Fruit fly (Drosophila melanogaster) whole organism, pupa: ENCODE data around the gene Art3.

ENCODE experiments used
- CG10348 ChIP-seq: fragments of 200-800 bp; sonication (Bioruptor generic); IDR thresholded peaks from 2 replicates; pipeline ENCODE4 v1.3.6; 2022; ENCODE audit warnings: missing biosample characterization, missing genetic modification characterization
- CG12605 ChIP-seq: fragments of 200-800 bp; sonication (Bioruptor generic); IDR thresholded peaks from 2 replicates; pipeline ENCODE4 v1.3.6; 2022; ENCODE audit warnings: missing biosample characterization, missing genetic modification characterization
- CG13204 ChIP-seq: fragments of 200-800 bp; sonication (Bioruptor generic); optimal IDR thresholded peaks from 2 replicates; lab custom pipeline; 2018; ENCODE audit warnings: missing biosample characterization, mild to moderate bottlenecking, missing genetic modification characterization, moderate library complexity
- CG14655 ChIP-seq: fragments of 200-800 bp; sonication (Bioruptor generic); optimal IDR thresholded peaks from 3 replicates; lab custom pipeline; 2017; ENCODE audit warnings: mild to moderate bottlenecking, missing biosample characterization, missing genetic modification reagents, missing genetic modification characterization
- CG15710 ChIP-seq: fragments of 200-800 bp; sonication (Bioruptor generic); optimal IDR thresholded peaks from 2 replicates; lab custom pipeline; 2018; ENCODE audit warnings: missing biosample characterization, mild to moderate bottlenecking, missing genetic modification characterization, moderate library complexity
- CG17806 ChIP-seq: fragments of 200-800 bp; sonication (Bioruptor generic); optimal IDR thresholded peaks from 2 replicates; lab custom pipeline; 2018; ENCODE audit warnings: missing biosample characterization, mild to moderate bottlenecking, missing genetic modification characterization, moderate library complexity
- CG32121 ChIP-seq: fragments of 200-800 bp; sonication (Bioruptor generic); IDR thresholded peaks from 2 replicates; pipeline ENCODE4 v1.3.6; 2022; ENCODE audit warnings: missing biosample characterization, missing genetic modification characterization
- CG34367 ChIP-seq: fragments of 200-800 bp; sonication (Bioruptor generic); optimal IDR thresholded peaks from 2 replicates; lab custom pipeline; 2018; ENCODE audit warnings: missing biosample characterization, mild to moderate bottlenecking, missing genetic modification characterization
- CG4496 ChIP-seq: fragments of 200-800 bp; sonication (Bioruptor generic); IDR thresholded peaks from 3 replicates; pipeline ENCODE4 v1.3.6; 2022; ENCODE audit warnings: missing biosample characterization, missing genetic modification characterization
- CG8159 ChIP-seq: fragments of 200-800 bp; sonication (Bioruptor generic); optimal IDR thresholded peaks from 3 replicates; lab custom pipeline; 2018; ENCODE audit warnings: missing biosample characterization, mild to moderate bottlenecking, missing genetic modification characterization, moderate library complexity
- CG8301 ChIP-seq: fragments of 200-800 bp; sonication (Bioruptor generic); optimal IDR thresholded peaks from 2 replicates; lab custom pipeline; 2018; ENCODE audit warnings: missing biosample characterization, mild to moderate bottlenecking, missing genetic modification characterization
- CG9948 ChIP-seq: fragments of 200-800 bp; sonication (Bioruptor generic); optimal IDR thresholded peaks from 2 replicates; lab custom pipeline; 2018; ENCODE audit warnings: missing biosample characterization, mild to moderate bottlenecking, missing genetic modification characterization, moderate library complexity
- D1 ChIP-seq: fragments of 200-800 bp; sonication (Bioruptor generic); optimal IDR thresholded peaks from 2 replicates; lab custom pipeline; 2018; ENCODE audit warnings: missing biosample characterization, mild to moderate bottlenecking, missing genetic modification characterization, moderate library complexity
- EcR ChIP-seq: fragments of 200-800 bp; sonication (Bioruptor generic); optimal IDR thresholded peaks from 3 replicates; lab custom pipeline; 2019; ENCODE audit warnings: missing biosample characterization, missing genetic modification characterization, mild to moderate bottlenecking, moderate library complexity, missing genetic modification reagents
- Ets98B ChIP-seq: fragments of 200-800 bp; sonication (Bioruptor generic); IDR thresholded peaks from 2 replicates; pipeline ENCODE4 v1.3.6; 2022; ENCODE audit warnings: missing biosample characterization, missing genetic modification characterization
- Pif1A ChIP-seq: fragments of 200-800 bp; sonication (Bioruptor generic); optimal IDR thresholded peaks from 3 replicates; lab custom pipeline; 2016; ENCODE audit warnings: missing biosample characterization, missing genetic modification characterization
- Pif1B ChIP-seq: fragments of 200-800 bp; sonication (Bioruptor generic); optimal IDR thresholded peaks from 3 replicates; lab custom pipeline; 2016; ENCODE audit warnings: missing biosample characterization, missing genetic modification characterization
- Snoo ChIP-seq: fragments of 200-800 bp; sonication (Bioruptor generic); optimal IDR thresholded peaks from 3 replicates; lab custom pipeline; 2017; ENCODE audit warnings: missing biosample characterization, mild to moderate bottlenecking, missing genetic modification characterization, inconsistent platforms
- fd96Ca ChIP-seq: fragments of 200-800 bp; sonication (Bioruptor generic); IDR thresholded peaks from 3 replicates; pipeline ENCODE4 v1.3.6; 2022; ENCODE audit warnings: missing biosample characterization, missing genetic modification characterization
- gl ChIP-seq: fragments of 200-800 bp; sonication (Bioruptor generic); optimal IDR thresholded peaks from 2 replicates; lab custom pipeline; 2018; ENCODE audit warnings: missing biosample characterization, mild to moderate bottlenecking, missing genetic modification characterization
- rn ChIP-seq: fragments of 200-800 bp; sonication (Bioruptor generic); IDR thresholded peaks from 2 replicates; pipeline ENCODE4 v1.3.6; 2022; ENCODE audit warnings: missing biosample characterization, missing genetic modification characterization

The Art3 gene

dm6 chr3R:15249735-15250134 is 20.5 kb upstream of the Art3 start, which contains the start of gene CG42404:
CG42404 (plus strand) TSS chr3R:15250094.
- TF ChIP-seq Pif1A: no peak
- no peak for TF ChIP-seq CG12605 (GFP tag; lab: Robert Waterston, UW)
- TF ChIP-seq CG4496 (GFP tag; lab: Robert Waterston, UW): no peak
- TF ChIP-seq Snoo (tag; lab: Kevin White, UChicago): no peak
- TF ChIP-seq CG34367 (tag; lab: Kevin White, UChicago): no peak
- TF ChIP-seq D1 (tag; lab: Kevin White, UChicago): no peak
- TF ChIP-seq fd96Ca: no peak
- no peak for TF ChIP-seq CG32121
- no peak for TF ChIP-seq Ets98B (GFP tag; lab: Robert Waterston, UW)
- no peak for TF ChIP-seq gl (tag; lab: Kevin White, UChicago)
- TF ChIP-seq CG10348 (GFP tag; lab: Robert Waterston, UW): no peak
- no peak for TF ChIP-seq CG13204
- no peak for TF ChIP-seq CG8301

- TF ChIP-seq CG34367 (tag; lab: Kevin White, UChicago) (no peak), EcR (GFP tag; lab: Kevin White, UChicago) (no peak), rn (no peak), CG4496 (GFP tag; lab: Robert Waterston, UW) (no peak), Snoo (tag; lab: Kevin White, UChicago) (no peak), D1 (tag; lab: Kevin White, UChicago) (no peak), CG17806 (no peak), CG8301 (no peak), Pif1B (no peak), gl (tag; lab: Kevin White, UChicago) (no peak), CG32121 (no peak), Pif1A (no peak), CG8159 (tag; lab: Kevin White, UChicago) (no peak), CG14655 (no peak)
These were observed 19.8 kb upstream of the Art3 start, which contains the start of gene Amt for dm6 chr3R:15249037-15249436. Amt (minus strand) TSS chr3R:15249137.

dm6 chr3R:15246601-15247000 is 17.4 kb upstream of the Art3 start:
- TF ChIP-seq CG8159 (tag; lab: Kevin White, UChicago) (peak; percentile 48), CG34367 (tag; lab: Kevin White, UChicago) (no peak), Pif1A (no peak), CG9948 (tag; lab: Kevin White, UChicago) (no peak)

dm6 chr3R:15243452-15243851 is 14.2 kb upstream of the Art3 start:
- TF ChIP-seq CG15710 (tag; lab: Kevin White, UChicago) (no peak), Pif1A (no peak), Ets98B (GFP tag; lab: Robert Waterston, UW) (no peak), Snoo (tag; lab: Kevin White, UChicago) (no peak), gl (tag; lab: Kevin White, UChicago) (no peak), Pif1B (peak; percentile 48), CG8159 (tag; lab: Kevin White, UChicago) (peak; percentile 7), rn (no peak), D1 (tag; lab: Kevin White, UChicago) (no peak), CG10348 (GFP tag; lab: Robert Waterston, UW) (no peak), CG32121 (0 out of 2 replicates have a peak, but pooled peaks have one; percentile 46), fd96Ca (no peak), CG34367 (tag; lab: Kevin White, UChicago) (no peak), CG13204 (no peak), CG8301 (no peak), CG12605 (GFP tag; lab: Robert Waterston, UW) (peak; percentile 45; the same call in 1 of the 2 replicates), CG14655 (no peak), CG9948 (tag; lab: Kevin White, UChicago) (no peak), EcR (GFP tag; lab: Kevin White, UChicago) (peak; percentile 71), CG4496 (GFP tag; lab: Robert Waterston, UW) (peak; percentile 53; the same call in 1 of the 3 replicates), CG17806 (no peak)

dm6 chr3R:15243046-15243356 is 13.8 kb upstream of the Art3 start:
- TF ChIP-seq CG8301 (no peak), CG13204 (no peak), Pif1A (no peak), CG14655 (no peak), D1 (tag; lab: Kevin White, UChicago) (no peak), CG8159 (tag; lab: Kevin White, UChicago) (no peak), Pif1B (no peak), CG10348 (GFP tag; lab: Robert Waterston, UW) (no peak), Snoo (tag; lab: Kevin White, UChicago) (no peak), CG32121 (no peak), CG17806 (no peak), CG12605 (GFP tag; lab: Robert Waterston, UW) (no peak), CG9948 (tag; lab: Kevin White, UChicago) (no peak), gl (tag; lab: Kevin White, UChicago) (no peak), CG4496 (GFP tag; lab: Robert Waterston, UW) (no peak), CG15710 (tag; lab: Kevin White, UChicago) (no peak)

dm6 chr3R:15242186-15243045 is 13.2 kb upstream of the Art3 start, which contains the start of the genes tefu and Hsc70-4:
tefu (minus strand) TSS chr3R:15242236.
Hsc70-4 (plus strand) TSS chr3R:15242687.
- TF ChIP-seq D1 (tag; lab: Kevin White, UChicago): no peak
- peak; percentile 75 for TF ChIP-seq rn
- no peak for TF ChIP-seq gl (tag; lab: Kevin White, UChicago)
- peak; percentile 65 for TF ChIP-seq CG15710 (tag; lab: Kevin White, UChicago)
- peak; percentile 78; the same call in 2 of the 3 replicates for TF ChIP-seq CG4496 (GFP tag; lab: Robert Waterston, UW)
- 0 out of 2 replicates have a peak, but pooled peaks have one; percentile 43 for TF ChIP-seq CG10348 (GFP tag; lab: Robert Waterston, UW)
- peak; percentile 80 for TF ChIP-seq fd96Ca
- peak; percentile 29 for TF ChIP-seq EcR (GFP tag; lab: Kevin White, UChicago)
- no peak for TF ChIP-seq CG34367 (tag; lab: Kevin White, UChicago)
- no peak for TF ChIP-seq CG8301
- no peak for TF ChIP-seq Pif1B
- peak; percentile 77 for TF ChIP-seq CG32121
- TF ChIP-seq Snoo (tag; lab: Kevin White, UChicago): peak; percentile 14
- TF ChIP-seq CG12605 (GFP tag; lab: Robert Waterston, UW): 0 out of 2 replicates have a peak, but pooled peaks have one; percentile 23
- no peak for TF ChIP-seq CG14655
- TF ChIP-seq CG17806: no peak
- TF ChIP-seq Ets98B (GFP tag; lab: Robert Waterston, UW): no peak; the same call in 1 of the 2 replicates
- TF ChIP-seq CG13204: no peak
- TF ChIP-seq CG8159 (tag; lab: Kevin White, UChicago): peak; percentile 87
- TF ChIP-seq CG9948 (tag; lab: Kevin White, UChicago): no peak
- TF ChIP-seq Pif1A: no peak
- TF ChIP-seq, all 21 proteins: peak for 10
